Fruit fly (Drosophila melanogaster) whole organism, embryonic: Measurements from ENCODE around the gene CG31141.

Experiments used
- Bdp1 ChIP-seq: fragments of 200-800 bp; sonication (Bioruptor generic); optimal IDR thresholded peaks from 3 replicates; lab custom pipeline; 2016; ENCODE audit warnings: missing biosample characterization, missing genetic modification characterization
- BtbVII ChIP-seq: fragments of 200-800 bp; sonication (Bioruptor generic); optimal IDR thresholded peaks from 3 replicates; lab custom pipeline; 2017; ENCODE audit warnings: missing biosample characterization, mild to moderate bottlenecking, missing genetic modification characterization
- CG11560 ChIP-seq: fragments of 200-800 bp; sonication (Bioruptor generic); IDR thresholded peaks from 3 replicates; pipeline ENCODE4 v1.3.6; 2022; ENCODE audit warnings: missing biosample characterization, missing genetic modification characterization
- CG14965 ChIP-seq: fragments of 200-800 bp; sonication (Bioruptor generic); optimal IDR thresholded peaks from 2 replicates; lab custom pipeline; 2016; ENCODE audit warnings: missing biosample characterization, missing genetic modification characterization, borderline replicate concordance
- CG17361 ChIP-seq: fragments of 200-800 bp; sonication (Bioruptor generic); IDR thresholded peaks from 3 replicates; pipeline ENCODE4 v1.3.6; 2022; ENCODE audit warnings: missing biosample characterization, missing genetic modification characterization
- CG17829 ChIP-seq: fragments of 200-800 bp; optimal IDR thresholded peaks from 2 replicates; lab custom pipeline; 2019; ENCODE audit warnings: missing biosample characterization, mild to moderate bottlenecking, missing genetic modification characterization, moderate library complexity
- CG18476 ChIP-seq: fragments of 200-800 bp; sonication (Bioruptor generic); optimal IDR thresholded peaks from 2 replicates; lab custom pipeline; 2016; ENCODE audit warnings: missing biosample characterization, mild to moderate bottlenecking, missing genetic modification characterization
- CG2678 ChIP-seq: fragments of 200-800 bp; sonication (Bioruptor generic); optimal IDR thresholded peaks from 3 replicates; lab custom pipeline; 2019; ENCODE audit warnings: missing biosample characterization, mild to moderate bottlenecking, missing genetic modification characterization, moderate library complexity
- CG3281 ChIP-seq: fragments of 200-800 bp; sonication (Bioruptor generic); optimal IDR thresholded peaks from 3 replicates; lab custom pipeline; 2017; ENCODE audit warnings: missing biosample characterization, mild to moderate bottlenecking, missing genetic modification characterization
- CG33213 ChIP-seq: fragments of 200-800 bp; sonication (Bioruptor generic); optimal IDR thresholded peaks from 3 replicates; lab custom pipeline; 2016; ENCODE audit warnings: missing biosample characterization, missing genetic modification characterization
- CG6791 ChIP-seq: fragments of 200-800 bp; sonication (Bioruptor generic); IDR thresholded peaks from 3 replicates; pipeline ENCODE4 v1.3.6; 2022; ENCODE audit warnings: missing biosample characterization, missing genetic modification characterization; ENCODE audit not compliant: partially characterized antibody
- CG9932 ChIP-seq: fragments of 200-800 bp; sonication (Bioruptor generic); IDR thresholded peaks from 2 replicates; pipeline ENCODE4 v1.3.6; 2022; ENCODE audit warnings: missing biosample characterization, missing genetic modification characterization
- D ChIP-seq, 2 experiments: fragments of 200-800 bp in 1 of 2; fragments of >200 bp in 1 of 2; sonication (Bioruptor generic) in 1 of 2; optimal IDR thresholded peaks; 2 replicates in 1 of 2; 3 replicates in 1 of 2; lab custom pipeline; 2017; ENCODE audit warnings: mild to moderate bottlenecking in 1 of 2, missing biosample characterization in 1 of 2, missing genetic modification characterization in 1 of 2, missing genetic modification reagents in 1 of 2
- Fer1 ChIP-seq: fragments of 200-800 bp; sonication (Bioruptor generic); optimal IDR thresholded peaks from 2 replicates; lab custom pipeline; 2017; ENCODE audit warnings: missing biosample characterization, mild to moderate bottlenecking, missing genetic modification characterization
- Gug ChIP-seq: fragments of 200-800 bp; sonication (Bioruptor generic); IDR thresholded peaks from 4 replicates; pipeline ENCODE4 v1.3.6; 2022; ENCODE audit warnings: missing biosample characterization, missing genetic modification characterization
- HmgD ChIP-seq: fragments of 200-800 bp; sonication (Bioruptor generic); optimal IDR thresholded peaks from 3 replicates; lab custom pipeline; 2016; ENCODE audit warnings: missing biosample characterization, missing genetic modification characterization
- Hr3 ChIP-seq: fragments of 200-800 bp; sonication (Bioruptor generic); optimal IDR thresholded peaks from 3 replicates; lab custom pipeline; 2016; ENCODE audit warnings: missing biosample characterization, missing genetic modification characterization
- Mad ChIP-seq: fragments of 200-800 bp; sonication (Bioruptor generic); optimal IDR thresholded peaks from 2 replicates; lab custom pipeline; 2016; ENCODE audit warnings: missing biosample characterization, missing genetic modification characterization
- Mrtf ChIP-seq: fragments of 200-800 bp; sonication (Bioruptor generic); IDR thresholded peaks from 3 replicates; pipeline ENCODE4 v1.3.6; 2022; ENCODE audit warnings: missing biosample characterization, missing genetic modification characterization
- Taf1 ChIP-seq: fragments of 200-800 bp; sonication (Bioruptor generic); IDR thresholded peaks from 2 replicates; pipeline ENCODE4 v1.3.6; 2022; ENCODE audit warnings: missing biosample characterization, missing genetic modification characterization
- Xrp1 ChIP-seq: fragments of 200-800 bp; sonication (Bioruptor generic); IDR thresholded peaks from 2 replicates; pipeline ENCODE4 v1.3.6; 2022; ENCODE audit warnings: missing biosample characterization, missing genetic modification characterization
- al ChIP-seq: fragments of 200-800 bp; sonication (Bioruptor generic); IDR thresholded peaks from 2 replicates; pipeline ENCODE4 v1.3.6; 2022; ENCODE audit warnings: missing biosample characterization, missing genetic modification characterization
- ase ChIP-seq: fragments of 200-800 bp; sonication (Bioruptor generic); IDR thresholded peaks from 3 replicates; pipeline ENCODE4 v1.3.6; 2022; ENCODE audit warnings: missing biosample characterization, missing genetic modification characterization
- br ChIP-seq: fragments of >200 bp; optimal IDR thresholded peaks from 2 replicates; lab custom pipeline; 2017
- dm ChIP-seq: fragments of 200-800 bp; sonication (Bioruptor generic); optimal IDR thresholded peaks from 3 replicates; lab custom pipeline; 2016; ENCODE audit warnings: missing biosample characterization, missing genetic modification characterization
- dmrt99B ChIP-seq: fragments of 200-800 bp; sonication (Bioruptor generic); optimal IDR thresholded peaks from 2 replicates; lab custom pipeline; 2018; ENCODE audit warnings: missing biosample characterization, mild to moderate bottlenecking, missing genetic modification characterization, moderate library complexity
- exex ChIP-seq: fragments of 200-800 bp; sonication (Bioruptor generic); optimal IDR thresholded peaks from 4 replicates; lab custom pipeline; 2018; ENCODE audit warnings: missing biosample characterization, mild to moderate bottlenecking, missing genetic modification characterization, moderate library complexity
- fd96Cb ChIP-seq: fragments of 200-800 bp; sonication (Bioruptor generic); optimal IDR thresholded peaks from 2 replicates; lab custom pipeline; 2018; ENCODE audit warnings: missing biosample characterization, mild to moderate bottlenecking, missing genetic modification characterization, moderate library complexity
- gce ChIP-seq: fragments of 200-800 bp; sonication (Bioruptor generic); IDR thresholded peaks from 3 replicates; pipeline ENCODE4 v1.3.6; 2022; ENCODE audit warnings: missing biosample characterization, missing genetic modification characterization
- grau ChIP-seq: fragments of 200-800 bp; optimal IDR thresholded peaks from 3 replicates; lab custom pipeline; 2019; ENCODE audit warnings: missing biosample characterization, mild to moderate bottlenecking, missing genetic modification characterization, moderate library complexity
- grn ChIP-seq: fragments of 200-800 bp; sonication (Bioruptor generic); optimal IDR thresholded peaks from 3 replicates; lab custom pipeline; 2017; ENCODE audit warnings: missing biosample characterization, missing genetic modification characterization
- gsb-n ChIP-seq: fragments of 200-800 bp; sonication (Bioruptor generic); optimal IDR thresholded peaks from 3 replicates; lab custom pipeline; 2018; ENCODE audit warnings: missing biosample characterization, mild to moderate bottlenecking, missing genetic modification characterization
- hb ChIP-seq: fragments of 200-800 bp; sonication (Bioruptor generic); IDR thresholded peaks from 3 replicates; pipeline ENCODE4 v1.3.6; 2022; ENCODE audit warnings: missing biosample characterization, missing genetic modification characterization; ENCODE audit not compliant: partially characterized antibody
- jigr1 ChIP-seq: fragments of 200-800 bp; sonication (Bioruptor generic); IDR thresholded peaks from 3 replicates; pipeline ENCODE4 v1.3.6; 2022; ENCODE audit warnings: missing biosample characterization, missing genetic modification characterization
- jing ChIP-seq: fragments of 200-800 bp; sonication (Bioruptor generic); optimal IDR thresholded peaks from 2 replicates; lab custom pipeline; 2018; ENCODE audit warnings: missing biosample characterization, mild to moderate bottlenecking, missing genetic modification characterization
- kay ChIP-seq: fragments of 200-800 bp; sonication (Bioruptor generic); optimal IDR thresholded peaks from 2 replicates; lab custom pipeline; 2016; ENCODE audit warnings: missing biosample characterization, missing genetic modification characterization
- nom ChIP-seq: fragments of 200-800 bp; sonication (Bioruptor generic); optimal IDR thresholded peaks from 2 replicates; lab custom pipeline; 2017; ENCODE audit warnings: missing biosample characterization, missing genetic modification characterization, mild to moderate bottlenecking, moderate library complexity, missing genetic modification reagents
- pho ChIP-seq: fragments of 200-800 bp; sonication (Bioruptor generic); optimal IDR thresholded peaks from 2 replicates; lab custom pipeline; 2016; ENCODE audit warnings: missing biosample characterization, missing genetic modification characterization
- pum ChIP-seq: fragments of 200-800 bp; sonication (Bioruptor generic); optimal IDR thresholded peaks from 2 replicates; lab custom pipeline; 2016; ENCODE audit warnings: missing biosample characterization, missing genetic modification characterization
- sc ChIP-seq, 3 experiments: fragments of >200 bp in 2 of 3; fragments of 200-800 bp in 1 of 3; sonication (Bioruptor generic) in 1 of 3; optimal IDR thresholded peaks; 2 replicates in 2 of 3; 3 replicates in 1 of 3; lab custom pipeline; 2017; ENCODE audit warnings: mild to moderate bottlenecking in 1 of 3, missing biosample characterization in 1 of 3, missing genetic modification characterization in 1 of 3, missing genetic modification reagents in 1 of 3
- sens ChIP-seq: fragments of 200-800 bp; sonication (Bioruptor generic); peaks from one replicate; lab custom pipeline; 2016; ENCODE audit warnings: missing biosample characterization, missing genetic modification characterization
- sob ChIP-seq: fragments of 200-800 bp; sonication (Bioruptor generic); IDR thresholded peaks from 2 replicates; pipeline ENCODE4 v1.3.6; 2022; ENCODE audit warnings: missing biosample characterization, missing genetic modification characterization
- ssp ChIP-seq: fragments of 200-800 bp; sonication (Bioruptor generic); IDR thresholded peaks from 2 replicates; pipeline ENCODE4 v1.3.6; 2022; ENCODE audit warnings: missing biosample characterization, missing genetic modification characterization
- stwl ChIP-seq: fragments of 200-800 bp; sonication (Bioruptor generic); optimal IDR thresholded peaks from 3 replicates; lab custom pipeline; 2018; ENCODE audit warnings: missing biosample characterization, mild to moderate bottlenecking, missing genetic modification characterization, moderate library complexity
- tap ChIP-seq: fragments of 200-800 bp; optimal IDR thresholded peaks from 3 replicates; lab custom pipeline; 2019; ENCODE audit warnings: missing biosample characterization, mild to moderate bottlenecking, missing genetic modification characterization, moderate library complexity
- tin ChIP-seq: fragments of 200-800 bp; sonication (Bioruptor generic); optimal IDR thresholded peaks from 3 replicates; lab custom pipeline; 2016; ENCODE audit warnings: missing biosample characterization, missing genetic modification characterization
- twi ChIP-seq: fragments of 200-800 bp; optimal IDR thresholded peaks from 2 replicates; lab custom pipeline; 2019; ENCODE audit warnings: missing biosample characterization, mild to moderate bottlenecking, missing genetic modification characterization, moderate library complexity
- unc-4 ChIP-seq: fragments of 200-800 bp; sonication (Bioruptor generic); IDR thresholded peaks from 2 replicates; pipeline ENCODE4 v1.3.6; 2022; ENCODE audit warnings: missing biosample characterization, missing genetic modification characterization; ENCODE audit not compliant: partially characterized antibody

The CG31141 gene

dm6 chr3R:23939921-23940839 is 17.1 kb downstream of the CG31141 start (continued):
- TF ChIP-seq ase (GFP tag; lab: Robert Waterston, UW) (peak; percentile 60; the same call in 2 of the 3 replicates), gce (GFP tag; lab: Robert Waterston, UW) (peak; percentile 89), CG11560 (tag; lab: Robert Waterston, UW) (no peak), Fer1 (GFP tag; lab: Kevin White, UChicago) (peak; percentile 84), CG2678 (tag; lab: Kevin White, UChicago) (peak; percentile 88), tap (tag; lab: Kevin White, UChicago) (peak; percentile 82), ssp (GFP tag; lab: Robert Waterston, UW) (peak; percentile 38; the same call in 1 of the 2 replicates), stwl (tag; lab: Kevin White, UChicago) (peak; percentile 13), CG17361 (peak; percentile 61; the same call in 1 of the 3 replicates), grn (GFP tag; lab: Kevin White, UChicago) (peak; percentile 92), CG18476 (GFP tag; lab: Kevin White, UChicago) (peak; percentile 85), CG9932 (GFP tag; lab: Robert Waterston, UW) (peak; percentile 28; the same call in 1 of the 2 replicates), nom (GFP tag; lab: Kevin White, UChicago) (peak; percentile 11), dmrt99B (peak; percentile 78), unc-4 (GFP tag; lab: Robert Waterston, UW) (no peak), CG17829 (tag; lab: Kevin White, UChicago) (peak; percentile 52), pho (GFP tag; lab: Kevin White, UChicago) (peak; percentile 9), Mad (GFP tag; lab: Kevin White, UChicago) (peak; percentile 59), gsb-n (tag; lab: Kevin White, UChicago) (peak; percentile 87), CG33213 (GFP tag; lab: Kevin White, UChicago) (peak; percentile 66), BtbVII (peak; percentile 72), Xrp1 (GFP tag; lab: Robert Waterston, UW) (peak; percentile 95), fd96Cb (peak; percentile 61), al (GFP tag; lab: Robert Waterston, UW) (no peak; the same call in 1 of the 2 replicates), Mrtf (peak; percentile 43; the same call in 1 of the 3 replicates), grau (peak; percentile 45), Bdp1 (GFP tag; lab: Kevin White, UChicago) (peak; percentile 72), br (lab: Kevin White, UChicago) (no peak), Gug (GFP tag; lab: Robert Waterston, UW) (no peak), twi (tag; lab: Kevin White, UChicago) (peak; percentile 84), dm (GFP tag; lab: Kevin White, UChicago) (peak; percentile 15), sob (peak; percentile 87), tin (GFP tag; lab: Kevin White, UChicago) (peak; percentile 34), sens (GFP tag; lab: Kevin White, UChicago) (peak; percentile 98), D (optimal IDR thresholded peaks at IDR 0.05; lab: Kevin White, UChicago) (no peak), D (GFP tag; optimal IDR thresholded peaks at IDR 0.05; lab: Kevin White, UChicago) (peak; percentile 87), Hr3 (GFP tag; lab: Kevin White, UChicago) (peak; percentile 28), jigr1 (GFP tag; lab: Robert Waterston, UW) (no peak), CG3281 (GFP tag; lab: Kevin White, UChicago) (peak; percentile 79), Taf1 (GFP tag; lab: Robert Waterston, UW) (no peak; the same call in 1 of the 2 replicates), CG6791 (no peak), HmgD (no peak), CG14965 (GFP tag; lab: Kevin White, UChicago) (peak; percentile 43), pum (GFP tag; lab: Kevin White, UChicago) (peak; percentile 47), hb (no peak), jing (GFP tag; lab: Kevin White, UChicago) (peak; percentile 22), exex (peak; percentile 76), sc (optimal IDR thresholded peaks at IDR 0.05; lab: Kevin White, UChicago) (no peak), sc (GFP tag; optimal IDR thresholded peaks at IDR 0.05; lab: Kevin White, UChicago) (peak; percentile 88), kay (peak; percentile 59)
